Worm (Caenorhabditis elegans): ENCODE results near the gene sem-5.

Gene sem-5

DNA sequence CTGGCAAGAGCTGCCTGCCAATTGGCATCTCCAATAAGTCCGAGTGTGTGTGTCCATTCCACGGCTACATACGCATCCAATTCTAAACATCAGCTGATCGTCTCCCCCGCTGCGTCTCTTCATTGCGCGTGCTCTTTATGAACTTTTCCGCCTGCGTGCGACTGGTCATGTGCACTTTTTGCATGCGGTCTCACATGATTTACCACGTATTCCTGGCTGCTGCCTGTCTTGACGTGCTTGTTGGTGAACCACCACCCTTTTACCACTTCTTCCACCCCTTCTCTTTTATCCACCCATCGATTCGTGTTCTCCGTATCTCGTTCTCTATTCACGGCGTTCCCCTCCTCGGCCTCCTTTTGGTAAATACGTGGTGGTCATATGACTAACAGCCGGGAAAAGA, 9.9 kb downstream of the sem-5 start (continued):
- TF ChIP-seq Y53G8AR.9 (GFP tag; conservative IDR thresholded peaks at IDR 0.05) (0 out of 2 replicates have a peak, but pooled peaks have one; percentile 49), dox-1 (GFP tag; IDR thresholded peaks at IDR 0.05) (peak; percentile 89), hrde-1 (tag; optimal IDR thresholded peaks at IDR 0.05; ENCODE audit: borderline replicate concordance) (no peak), K11D2.4 (GFP tag; IDR thresholded peaks at IDR 0.05) (peak; percentile 92), sea-2 (GFP tag; IDR thresholded peaks at IDR 0.05) (peak; percentile 41; the same call in 1 of the 2 replicates), egrh-3 (GFP tag; IDR thresholded peaks at IDR 0.05) (0 out of 2 replicates have a peak, but pooled peaks have one; percentile 37), madf-8 (GFP tag; conservative IDR thresholded peaks at IDR 0.05) (no peak), T26A5.8 (tag; optimal IDR thresholded peaks at IDR 0.05) (no peak), lin-35 (GFP tag; optimal IDR thresholded peaks at IDR 0.05) (peak in 1 of 3 experiments; percentile 29), lin-26 (GFP tag; IDR thresholded peaks at IDR 0.05) (peak; percentile 72; the same call in 1 of the 2 replicates), ztf-6 (GFP tag; IDR thresholded peaks at IDR 0.05) (peak; percentile 51; the same call in 1 of the 2 replicates), Y56A3A.18 (GFP tag; IDR thresholded peaks at IDR 0.05) (0 out of 2 replicates have a peak, but pooled peaks have one; percentile 48), let-607 (tag; optimal IDR thresholded peaks at IDR 0.05) (peak; percentile 71 to 73), F52B5.7 (tag; optimal IDR thresholded peaks at IDR 0.05) (peak; percentile 51), nhr-80 (tag; optimal IDR thresholded peaks at IDR 0.05) (peak; percentile 64), nfya-1 (tag; optimal IDR thresholded peaks at IDR 0.05; ENCODE audit: borderline replicate concordance, insufficient read depth) (no peak), snpc-1.1 (tag; optimal IDR thresholded peaks at IDR 0.05; ENCODE audit: insufficient read depth) (no peak), snpc-4 (GFP tag; optimal IDR thresholded peaks at IDR 0.05) (no peak), snpc-4 (tag; optimal IDR thresholded peaks at IDR 0.05) (peak in 1 of 4 experiments; percentile 61), sdz-38 (tag; optimal IDR thresholded peaks at IDR 0.05) (no peak), B0336.3 (GFP tag; IDR thresholded peaks at IDR 0.05) (peak; percentile 80; the same call in 1 of the 2 replicates), ekl-4 (GFP tag; IDR thresholded peaks at IDR 0.05) (peak; percentile 88), ceh-40 (GFP tag; IDR thresholded peaks at IDR 0.05) (no peak), athp-1 (tag; optimal IDR thresholded peaks at IDR 0.05) (no peak), die-1 (tag; optimal IDR thresholded peaks at IDR 0.05) (no peak), Y67H2A.10 (GFP tag; conservative IDR thresholded peaks at IDR 0.05) (peak; percentile 74; the same call in 1 of the 2 replicates), nhr-179 (tag; optimal IDR thresholded peaks at IDR 0.05) (no peak), madf-10 (tag; optimal IDR thresholded peaks at IDR 0.05) (peak; percentile 59), ztf-22 (GFP tag; optimal IDR thresholded peaks at IDR 0.05) (peak; percentile 57), lin-54 (GFP tag; optimal IDR thresholded peaks at IDR 0.05) (peak; percentile 48), F33H1.4 (GFP tag; IDR thresholded peaks at IDR 0.05) (no peak), cebp-1 (GFP tag; IDR thresholded peaks at IDR 0.05) (no peak), cebp-1 (tag; optimal IDR thresholded peaks at IDR 0.05) (peak; percentile 89), tbp1 (GFP tag; optimal IDR thresholded peaks at IDR 0.05) (peak; percentile 53), Y79H2A.3 (GFP tag; conservative IDR thresholded peaks at IDR 0.05) (no peak), dpl-1 (GFP tag; optimal IDR thresholded peaks at IDR 0.05) (no peak), repo-1 (tag; optimal IDR thresholded peaks at IDR 0.05) (peak; percentile 45), rpc-1 (optimal IDR thresholded peaks at IDR 0.05) (no peak), rpc-1 (tag; optimal IDR thresholded peaks at IDR 0.05) (no peak), F10E7.11 (tag; optimal IDR thresholded peaks at IDR 0.05) (no peak), hmg-1.2 (GFP tag; IDR thresholded peaks at IDR 0.05) (peak; percentile 95), C06A6.2 (GFP tag; conservative IDR thresholded peaks at IDR 0.05) (peak; percentile 71; the same call in 1 of the 2 replicates), rec-8 (tag; optimal IDR thresholded peaks at IDR 0.05) (no peak), lin-40 (tag; optimal IDR thresholded peaks at IDR 0.05) (peak; percentile 75), K12H6.12 (tag; optimal IDR thresholded peaks at IDR 0.05) (peak; percentile 83), egl-44 (GFP tag; IDR thresholded peaks at IDR 0.05) (peak; percentile 84), gei-17 (GFP tag; optimal IDR thresholded peaks at IDR 0.05) (peak; percentile 45), ets-4 (GFP tag; optimal IDR thresholded peaks at IDR 0.05) (peak; percentile 56)
